Fruit fly (Drosophila melanogaster) whole organism, prepupa: Measurements from ENCODE around the gene CG7685.

Experiments used
- CG10631 ChIP-seq: fragments of 200-800 bp; sonication (Bioruptor generic); optimal IDR thresholded peaks from 2 replicates; lab custom pipeline; 2016; ENCODE audit warnings: missing biosample characterization, missing genetic modification characterization
- CG11294 ChIP-seq: fragments of 200-800 bp; sonication (Bioruptor generic); IDR thresholded peaks from 2 replicates; pipeline ENCODE4 v1.3.6; 2022; ENCODE audit warnings: missing biosample characterization, missing genetic modification characterization
- CG11762 ChIP-seq: fragments of 200-800 bp; sonication (Bioruptor generic); optimal IDR thresholded peaks from 3 replicates; lab custom pipeline; 2016; ENCODE audit warnings: missing biosample characterization, missing genetic modification characterization; ENCODE audit not compliant: insufficient read depth
- CG11902 ChIP-seq: fragments of 200-800 bp; sonication (Bioruptor generic); optimal IDR thresholded peaks from 3 replicates; lab custom pipeline; 2016; ENCODE audit warnings: missing biosample characterization, missing genetic modification characterization
- CG1621 ChIP-seq: fragments of 200-800 bp; sonication (Bioruptor generic); optimal IDR thresholded peaks from 3 replicates; lab custom pipeline; 2018; ENCODE audit warnings: missing biosample characterization, mild to moderate bottlenecking, missing genetic modification characterization
- CG16779 ChIP-seq: fragments of 200-800 bp; sonication (Bioruptor generic); optimal IDR thresholded peaks from 3 replicates; lab custom pipeline; 2017; ENCODE audit warnings: missing biosample characterization, mild to moderate bottlenecking, missing genetic modification characterization
- CG3032 ChIP-seq: fragments of 200-800 bp; optimal IDR thresholded peaks from 2 replicates; lab custom pipeline; 2019; ENCODE audit warnings: missing biosample characterization, mild to moderate bottlenecking, missing genetic modification characterization, moderate library complexity
- CG32006 ChIP-seq: fragments of 200-800 bp; sonication (Bioruptor generic); optimal IDR thresholded peaks from 3 replicates; lab custom pipeline; 2017; ENCODE audit warnings: missing biosample characterization, mild to moderate bottlenecking, missing genetic modification characterization
- CG34406 ChIP-seq: fragments of 200-800 bp; sonication (Bioruptor generic); optimal IDR thresholded peaks from 3 replicates; lab custom pipeline; 2016; ENCODE audit warnings: missing biosample characterization, missing genetic modification characterization
- CG3919 ChIP-seq: fragments of 200-800 bp; sonication (Bioruptor generic); optimal IDR thresholded peaks from 3 replicates; lab custom pipeline; 2016; ENCODE audit warnings: missing biosample characterization, missing genetic modification characterization
- CG4318 ChIP-seq: fragments of 200-800 bp; sonication (Bioruptor generic); optimal IDR thresholded peaks from 3 replicates; lab custom pipeline; 2017; ENCODE audit warnings: missing biosample characterization, mild to moderate bottlenecking, missing genetic modification characterization
- CG6276 ChIP-seq: fragments of 200-800 bp; sonication (Bioruptor generic); optimal IDR thresholded peaks from 2 replicates; lab custom pipeline; 2017; ENCODE audit warnings: missing biosample characterization, mild to moderate bottlenecking, missing genetic modification characterization
- CG6792 ChIP-seq: fragments of 200-800 bp; sonication (Bioruptor generic); optimal IDR thresholded peaks from 3 replicates; lab custom pipeline; 2016; ENCODE audit warnings: missing biosample characterization, missing genetic modification characterization
- CG6808 ChIP-seq: fragments of 200-800 bp; sonication (Bioruptor generic); optimal IDR thresholded peaks from 3 replicates; lab custom pipeline; 2017; ENCODE audit warnings: missing biosample characterization, missing genetic modification characterization, mild to moderate bottlenecking, moderate library complexity, missing genetic modification reagents
- CG7368 ChIP-seq: fragments of 200-800 bp; sonication (Bioruptor generic); optimal IDR thresholded peaks from 3 replicates; lab custom pipeline; 2016; ENCODE audit warnings: missing biosample characterization, missing genetic modification characterization
- CG8119 ChIP-seq: fragments of 200-800 bp; sonication (Bioruptor generic); IDR thresholded peaks from 3 replicates; pipeline ENCODE4 v1.3.6; 2022; ENCODE audit warnings: missing biosample characterization, missing genetic modification characterization
- CG8632 ChIP-seq: fragments of 200-800 bp; sonication (Bioruptor generic); optimal IDR thresholded peaks from 3 replicates; lab custom pipeline; 2016; ENCODE audit warnings: missing biosample characterization, missing genetic modification characterization
- CG9139 ChIP-seq: fragments of 200-800 bp; sonication (Bioruptor generic); optimal IDR thresholded peaks from 3 replicates; lab custom pipeline; 2017; ENCODE audit warnings: missing biosample characterization, mild to moderate bottlenecking, missing genetic modification characterization
- Eip78C ChIP-seq: fragments of 200-800 bp; sonication (Bioruptor generic); peaks from one replicate; lab custom pipeline; 2016; ENCODE audit warnings: missing biosample characterization, missing genetic modification characterization
- Ets21C ChIP-seq: fragments of 200-800 bp; sonication (Bioruptor generic); optimal IDR thresholded peaks from 3 replicates; lab custom pipeline; 2016; ENCODE audit warnings: missing biosample characterization, missing genetic modification characterization
- Ets96B ChIP-seq: fragments of 200-800 bp; optimal IDR thresholded peaks from 2 replicates; lab custom pipeline; 2019; ENCODE audit warnings: missing biosample characterization, mild to moderate bottlenecking, missing genetic modification characterization, moderate library complexity
- Hr4 ChIP-seq: fragments of 200-800 bp; sonication (Bioruptor generic); optimal IDR thresholded peaks from 3 replicates; lab custom pipeline; 2016; ENCODE audit warnings: missing biosample characterization, missing genetic modification characterization
- Lpt ChIP-seq: fragments of 200-800 bp; sonication (Bioruptor generic); optimal IDR thresholded peaks from 3 replicates; lab custom pipeline; 2016; ENCODE audit warnings: missing biosample characterization, missing genetic modification characterization
- Met ChIP-seq: fragments of 200-800 bp; sonication (Bioruptor generic); optimal IDR thresholded peaks from 3 replicates; lab custom pipeline; 2016; ENCODE audit warnings: missing biosample characterization, missing genetic modification characterization
- OdsH ChIP-seq: fragments of 200-800 bp; sonication (Bioruptor generic); optimal IDR thresholded peaks from 3 replicates; lab custom pipeline; 2016; ENCODE audit warnings: missing biosample characterization, missing genetic modification characterization
- Sox14 ChIP-seq: fragments of 200-800 bp; sonication (Bioruptor generic); optimal IDR thresholded peaks from 3 replicates; lab custom pipeline; 2016; ENCODE audit warnings: missing biosample characterization, missing genetic modification characterization
- Sox15 ChIP-seq: fragments of 200-800 bp; sonication (Bioruptor generic); optimal IDR thresholded peaks from 3 replicates; lab custom pipeline; 2016; ENCODE audit warnings: missing biosample characterization, missing genetic modification characterization
- achi ChIP-seq: fragments of 200-800 bp; sonication (Bioruptor generic); optimal IDR thresholded peaks from 3 replicates; lab custom pipeline; 2016; ENCODE audit warnings: missing biosample characterization, missing genetic modification characterization
- acj6 ChIP-seq: fragments of 200-800 bp; sonication (Bioruptor generic); optimal IDR thresholded peaks from 3 replicates; lab custom pipeline; 2016; ENCODE audit warnings: missing biosample characterization, missing genetic modification characterization
- cyc ChIP-seq: fragments of 200-800 bp; sonication (Bioruptor generic); optimal IDR thresholded peaks from 3 replicates; lab custom pipeline; 2016; ENCODE audit warnings: missing biosample characterization, missing genetic modification characterization
- dac ChIP-seq: fragments of 200-800 bp; sonication (Bioruptor generic); optimal IDR thresholded peaks from 2 replicates; lab custom pipeline; 2017; ENCODE audit warnings: missing biosample characterization, mild to moderate bottlenecking, missing genetic modification characterization
- esn ChIP-seq: fragments of 200-800 bp; sonication (Bioruptor generic); optimal IDR thresholded peaks from 2 replicates; lab custom pipeline; 2016; ENCODE audit warnings: missing biosample characterization, mild to moderate bottlenecking, missing genetic modification characterization, moderate library complexity
- fd59A ChIP-seq: fragments of 200-800 bp; sonication (Bioruptor generic); optimal IDR thresholded peaks from 2 replicates; lab custom pipeline; 2017; ENCODE audit warnings: missing biosample characterization, mild to moderate bottlenecking, missing genetic modification characterization, missing genetic modification reagents
- fd85E ChIP-seq: fragments of 200-800 bp; sonication (Bioruptor generic); optimal IDR thresholded peaks from 3 replicates; lab custom pipeline; 2016; ENCODE audit warnings: missing biosample characterization, missing genetic modification characterization
- fkh ChIP-seq: fragments of 200-800 bp; sonication (Bioruptor generic); optimal IDR thresholded peaks from 3 replicates; lab custom pipeline; 2017; ENCODE audit warnings: missing biosample characterization, mild to moderate bottlenecking, missing genetic modification characterization, moderate library complexity
- lz ChIP-seq: fragments of 200-800 bp; sonication (Bioruptor generic); optimal IDR thresholded peaks from 3 replicates; lab custom pipeline; 2016; ENCODE audit warnings: missing biosample characterization, missing genetic modification characterization
- net ChIP-seq: fragments of 200-800 bp; sonication (Bioruptor generic); optimal IDR thresholded peaks from 3 replicates; lab custom pipeline; 2016; ENCODE audit warnings: missing biosample characterization, missing genetic modification characterization
- pdm3 ChIP-seq: fragments of 200-800 bp; sonication (Bioruptor generic); optimal IDR thresholded peaks from 3 replicates; lab custom pipeline; 2016; ENCODE audit warnings: missing biosample characterization, missing genetic modification characterization
- salr ChIP-seq, 2 experiments: fragments of 200-800 bp; sonication (Bioruptor generic); optimal IDR thresholded peaks; 3 replicates each; lab custom pipeline; 2016 to 2018; ENCODE audit warnings: missing biosample characterization in 2 of 2, missing genetic modification characterization in 2 of 2, mild to moderate bottlenecking in 1 of 2
- spab ChIP-seq: fragments of 200-800 bp; sonication (Bioruptor generic); optimal IDR thresholded peaks from 2 replicates; lab custom pipeline; 2017; ENCODE audit warnings: missing biosample characterization, mild to moderate bottlenecking, missing genetic modification characterization, missing genetic modification reagents
- topi ChIP-seq: fragments of 200-800 bp; sonication (Bioruptor generic); optimal IDR thresholded peaks from 3 replicates; lab custom pipeline; 2016; ENCODE audit warnings: missing biosample characterization, missing genetic modification characterization
- vri ChIP-seq: fragments of 200-800 bp; sonication (Bioruptor generic); optimal IDR thresholded peaks from 3 replicates; lab custom pipeline; 2016; ENCODE audit warnings: missing biosample characterization, mild to moderate bottlenecking, missing genetic modification characterization

CG7685 gene

dm6 chr3R:18398954-18399697 is 5.6 kb upstream of the CG7685 start, which contains the start of gene Vha100-2 (continued):
- TF ChIP-seq CG32006 (GFP tag; lab: Kevin White, UChicago) (peak; percentile 30), CG11294 (GFP tag; lab: Robert Waterston, UW) (no peak), CG16779 (tag; lab: Kevin White, UChicago) (peak; percentile 32), CG10631 (GFP tag; lab: Kevin White, UChicago) (no peak), CG9139 (no peak), CG8119 (GFP tag; lab: Robert Waterston, UW) (peak; percentile 51; the same call in 1 of the 3 replicates), salr (GFP tag; optimal IDR thresholded peaks at IDR 0.05; lab: Kevin White, UChicago) (no peak), topi (GFP tag; lab: Kevin White, UChicago) (no peak), cyc (GFP tag; lab: Kevin White, UChicago) (no peak)

- TF ChIP-seq CG6792 (GFP tag; lab: Kevin White, UChicago): no peak
- no peak for TF ChIP-seq Sox14 (GFP tag; lab: Kevin White, UChicago)
- no peak for TF ChIP-seq fkh
- TF ChIP-seq CG11902: no peak
- no peak for TF ChIP-seq fd85E (GFP tag; lab: Kevin White, UChicago)
- TF ChIP-seq CG4318: no peak
- no peak for TF ChIP-seq Met (GFP tag; lab: Kevin White, UChicago)
- no peak for TF ChIP-seq salr (GFP tag; optimal IDR thresholded peaks at IDR 0.05; lab: Kevin White, UChicago)
- TF ChIP-seq CG7368 (GFP tag; lab: Kevin White, UChicago): no peak
- no peak for TF ChIP-seq spab (GFP tag; lab: Kevin White, UChicago)
- TF ChIP-seq dac (GFP tag; lab: Kevin White, UChicago): no peak
- TF ChIP-seq fd59A: no peak
- TF ChIP-seq CG34406 (GFP tag; lab: Kevin White, UChicago): no peak
- TF ChIP-seq lz (GFP tag; lab: Kevin White, UChicago): no peak
- no peak for TF ChIP-seq CG8632 (GFP tag; lab: Kevin White, UChicago)
- no peak for TF ChIP-seq CG3032 (tag; lab: Kevin White, UChicago)
- TF ChIP-seq CG11294 (GFP tag; lab: Robert Waterston, UW): no peak
- no peak for TF ChIP-seq CG11762 (GFP tag; lab: Kevin White, UChicago)
- no peak for TF ChIP-seq CG6276 (GFP tag; lab: Kevin White, UChicago)
Observed at dm6 chr3R:18399698-18400020, 5.1 kb upstream of the CG7685 start.

- TF ChIP-seq esn: peak; percentile 96
- TF ChIP-seq CG10631 (GFP tag; lab: Kevin White, UChicago): peak; percentile 98
- peak; percentile 72 for TF ChIP-seq CG6808 (GFP tag; lab: Kevin White, UChicago)
- TF ChIP-seq acj6 (GFP tag; lab: Kevin White, UChicago): peak; percentile 96
- TF ChIP-seq vri (GFP tag; lab: Kevin White, UChicago): peak; percentile 86
- TF ChIP-seq net (GFP tag; lab: Kevin White, UChicago): peak; percentile 93
- peak; percentile 79 for TF ChIP-seq fkh
- TF ChIP-seq Sox14 (GFP tag; lab: Kevin White, UChicago): peak; percentile 90
- TF ChIP-seq CG7368 (GFP tag; lab: Kevin White, UChicago): peak; percentile 86
- TF ChIP-seq topi (GFP tag; lab: Kevin White, UChicago): peak; percentile 89
- peak; percentile 95 for TF ChIP-seq CG11762 (GFP tag; lab: Kevin White, UChicago)
- peak; percentile 98 for TF ChIP-seq Eip78C (GFP tag; lab: Kevin White, UChicago)
- peak; percentile 86 for TF ChIP-seq CG4318
- peak; percentile 98 for TF ChIP-seq Ets96B (tag; lab: Kevin White, UChicago)
- peak; percentile 96 for TF ChIP-seq Lpt
- TF ChIP-seq CG9139: peak; percentile 89
- peak; percentile 97 for TF ChIP-seq OdsH (GFP tag; lab: Kevin White, UChicago)
- peak; percentile 90 for TF ChIP-seq Sox15 (GFP tag; lab: Kevin White, UChicago)
- TF ChIP-seq pdm3 (GFP tag; lab: Kevin White, UChicago): peak; percentile 91
- TF ChIP-seq CG8119 (GFP tag; lab: Robert Waterston, UW): peak; percentile 98
- TF ChIP-seq salr (GFP tag; optimal IDR thresholded peaks at IDR 0.05; lab: Kevin White, UChicago): peak; percentile 43 to 96
- TF ChIP-seq Ets21C (GFP tag; lab: Kevin White, UChicago): peak; percentile 82
- TF ChIP-seq CG3919: peak; percentile 95
- peak; percentile 95 for TF ChIP-seq achi (GFP tag; lab: Kevin White, UChicago)
- TF ChIP-seq CG6276 (GFP tag; lab: Kevin White, UChicago): peak; percentile 85
- peak; percentile 83 for TF ChIP-seq fd59A
- TF ChIP-seq CG1621 (tag; lab: Kevin White, UChicago): peak; percentile 82
- TF ChIP-seq CG11294 (GFP tag; lab: Robert Waterston, UW): peak; percentile 96
- TF ChIP-seq CG34406 (GFP tag; lab: Kevin White, UChicago): peak; percentile 97
- TF ChIP-seq Hr4 (GFP tag; lab: Kevin White, UChicago): peak; percentile 92
- TF ChIP-seq spab (GFP tag; lab: Kevin White, UChicago): peak; percentile 87
Observed at dm6 chr3R:18402549-18403429, 2.0 kb upstream of the CG7685 start, which contains the start of the genes Wdr37 and koko. Gene Wdr37, minus strand, starts transcription at chr3R:18402716. Gene koko, plus strand, starts transcription at chr3R:18403026.
